Worm (Caenorhabditis elegans): ENCODE data around the gene lin-56.

The lin-56 gene

DNA sequence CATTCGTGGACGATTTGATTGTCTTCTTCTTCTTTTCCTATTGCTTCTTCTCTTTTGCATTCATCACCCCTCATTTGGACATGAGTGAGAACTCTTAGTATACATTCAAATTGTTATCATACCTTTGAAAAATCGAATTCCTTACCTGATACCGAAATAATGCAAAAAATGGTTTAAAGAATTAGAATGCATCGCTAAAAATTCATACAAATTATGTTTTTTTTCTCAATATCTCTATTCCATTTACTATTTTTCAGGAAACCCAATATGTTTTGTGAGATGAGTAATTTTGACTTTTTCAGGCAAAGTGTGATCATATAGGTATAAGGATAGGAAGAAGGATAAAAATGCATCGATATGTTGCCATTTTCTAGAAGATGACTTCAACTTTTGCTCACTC lies 7.2 kb downstream of the lin-56 start, which contains the start of gene ZK673.11:
Gene ZK673.11, plus strand, starts transcription at position 301 of the 400 bp plus-strand sequence.
- TF ChIP-seq dmd-4 (tag; optimal IDR thresholded peaks at IDR 0.05) (no peak), peb-1 (tag; optimal IDR thresholded peaks at IDR 0.05) (no peak), nhr-21 (tag; optimal IDR thresholded peaks at IDR 0.05) (no peak), lin-11 (tag; optimal IDR thresholded peaks at IDR 0.05) (no peak), ZK546.5 (tag; optimal IDR thresholded peaks at IDR 0.05) (no peak), ama-1 (optimal IDR thresholded peaks at IDR 0.05) (no peak), sem-4 (tag; optimal IDR thresholded peaks at IDR 0.05) (no peak), aly-2 (tag; optimal IDR thresholded peaks at IDR 0.05) (no peak), elt-3 (tag; optimal IDR thresholded peaks at IDR 0.05) (no peak), lsy-2 (tag; optimal IDR thresholded peaks at IDR 0.05) (no peak), Y55F3AM.14 (GFP tag; optimal IDR thresholded peaks at IDR 0.05) (no peak), ceh-82 (tag; optimal IDR thresholded peaks at IDR 0.05) (no peak), unc-39 (tag; optimal IDR thresholded peaks at IDR 0.05) (no peak), nhr-237 (tag; optimal IDR thresholded peaks at IDR 0.05) (no peak), lin-39 (tag; optimal IDR thresholded peaks at IDR 0.05) (no peak), unc-55 (GFP tag; optimal IDR thresholded peaks at IDR 0.05) (no peak), ztf-11 (tag; optimal IDR thresholded peaks at IDR 0.05) (no peak)

DNA sequence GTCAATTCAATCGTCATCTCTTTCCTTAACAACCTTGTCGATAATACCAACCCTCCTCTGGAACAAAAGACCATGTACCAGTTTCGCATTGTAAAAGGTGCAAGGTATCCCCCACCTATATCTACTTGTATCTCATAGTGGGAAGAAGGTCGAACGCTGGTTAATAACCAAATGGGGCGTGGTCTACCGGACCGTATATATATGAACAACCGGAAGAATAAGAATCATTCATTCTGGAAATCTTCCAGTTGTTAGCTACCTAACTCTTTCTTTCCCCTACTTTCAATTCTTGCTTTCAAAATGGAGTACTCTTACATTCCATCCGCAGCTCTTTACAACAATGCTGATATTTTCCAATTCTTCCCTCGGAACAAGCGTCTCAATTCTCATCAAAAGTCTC lies 11.4 kb downstream of the lin-56 start, which contains the start of gene ZK673.5:
Gene ZK673.5, plus strand, starts transcription at position 301 of the 400 bp plus-strand sequence.
- TF ChIP-seq ceh-82 (tag; optimal IDR thresholded peaks at IDR 0.05) = no peak
- TF ChIP-seq sma-9 (GFP tag; optimal IDR thresholded peaks at IDR 0.05) = no peak
- no peak for TF ChIP-seq sma-9 (tag; optimal IDR thresholded peaks at IDR 0.05)
- no peak for TF ChIP-seq unc-55 (GFP tag; optimal IDR thresholded peaks at IDR 0.05)
- no peak for TF ChIP-seq lin-39 (tag; optimal IDR thresholded peaks at IDR 0.05)
- no peak for TF ChIP-seq lin-11 (tag; optimal IDR thresholded peaks at IDR 0.05)
- TF ChIP-seq elt-1 (tag; optimal IDR thresholded peaks at IDR 0.05) = no peak
- TF ChIP-seq ZK546.5 (tag; optimal IDR thresholded peaks at IDR 0.05) = no peak
- no peak for TF ChIP-seq nhr-25 (tag; optimal IDR thresholded peaks at IDR 0.05)
- no peak for TF ChIP-seq blmp-1 (tag; optimal IDR thresholded peaks at IDR 0.05; ENCODE audit: insufficient read depth)
- no peak for TF ChIP-seq alr-1 (tag; optimal IDR thresholded peaks at IDR 0.05)
- TF ChIP-seq nhr-77 (tag; optimal IDR thresholded peaks at IDR 0.05) = no peak
- TF ChIP-seq ztf-11 (tag; optimal IDR thresholded peaks at IDR 0.05) = no peak
- no peak for TF ChIP-seq mdl-1 (tag; optimal IDR thresholded peaks at IDR 0.05)
- TF ChIP-seq lin-13 (GFP tag; optimal IDR thresholded peaks at IDR 0.05) = no peak
- TF ChIP-seq dmd-4 (tag; optimal IDR thresholded peaks at IDR 0.05) = no peak
- TF ChIP-seq elt-3 (tag; optimal IDR thresholded peaks at IDR 0.05) = no peak
- no peak for TF ChIP-seq ceh-16 (tag; optimal IDR thresholded peaks at IDR 0.05)

DNA sequence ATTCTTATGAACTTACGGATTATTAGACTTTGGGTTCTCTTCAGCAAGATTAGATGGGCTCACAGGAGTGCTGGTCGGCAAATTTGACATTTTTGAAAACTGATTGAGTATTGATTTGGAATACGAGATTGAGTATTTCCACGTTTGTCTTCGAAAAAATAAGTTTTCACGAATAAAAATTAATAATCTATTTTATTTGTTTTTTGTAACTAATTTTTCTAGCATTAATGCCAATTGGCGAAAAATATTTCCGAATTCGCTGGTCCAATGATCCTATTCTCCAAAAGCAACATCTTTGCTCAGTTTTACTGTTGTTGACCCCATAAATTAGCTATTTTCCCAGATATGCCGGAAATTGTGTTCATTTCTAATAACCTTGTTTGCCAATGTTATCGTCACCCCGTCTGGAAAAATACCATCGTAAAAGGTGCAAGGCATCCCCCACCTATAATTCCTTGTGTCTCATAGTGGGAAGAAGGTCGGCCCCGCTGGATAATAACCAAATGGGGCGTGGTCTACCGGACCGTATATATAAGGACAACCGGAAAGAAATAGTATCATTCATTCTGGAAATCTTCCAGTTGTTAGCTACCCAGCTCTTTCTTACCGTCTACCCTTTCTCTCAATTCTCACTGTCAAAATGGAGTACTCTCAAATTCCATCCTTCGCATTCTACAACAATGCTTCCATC lies 14.6 kb downstream of the lin-56 start, which contains the start of the genes ZK673.6 and sdz-37:
Gene ZK673.6, minus strand, starts transcription at position 101 of the 691 bp plus-strand sequence.
Gene sdz-37, plus strand, starts transcription at position 641 of the 691 bp plus-strand sequence.
- no peak for TF ChIP-seq nhr-77 (tag; optimal IDR thresholded peaks at IDR 0.05)
- no peak for TF ChIP-seq blmp-1 (tag; optimal IDR thresholded peaks at IDR 0.05; ENCODE audit: insufficient read depth)
- no peak for TF ChIP-seq unc-55 (GFP tag; optimal IDR thresholded peaks at IDR 0.05)
- no peak for TF ChIP-seq R02D3.7 (tag; optimal IDR thresholded peaks at IDR 0.05)
- TF ChIP-seq lin-11 (tag; optimal IDR thresholded peaks at IDR 0.05) = no peak
- TF ChIP-seq ama-1 (optimal IDR thresholded peaks at IDR 0.05) = no peak
- no peak for TF ChIP-seq zag-1 (tag; optimal IDR thresholded peaks at IDR 0.05)
- no peak for TF ChIP-seq mbf-1 (tag; optimal IDR thresholded peaks at IDR 0.05)
- no peak for TF ChIP-seq gmeb-1 (tag; optimal IDR thresholded peaks at IDR 0.05)
- TF ChIP-seq skn-1 (tag; optimal IDR thresholded peaks at IDR 0.05) = no peak
- TF ChIP-seq nhr-21 (tag; optimal IDR thresholded peaks at IDR 0.05) = no peak

ce11 chrII:10466552-10466951 lies 16.7 kb downstream of the lin-56 start, which contains the start of gene tnc-2:
Gene tnc-2 (plus strand): TSS chrII:10466852.
- no peak for TF ChIP-seq unc-55 (GFP tag; optimal IDR thresholded peaks at IDR 0.05)

DNA sequence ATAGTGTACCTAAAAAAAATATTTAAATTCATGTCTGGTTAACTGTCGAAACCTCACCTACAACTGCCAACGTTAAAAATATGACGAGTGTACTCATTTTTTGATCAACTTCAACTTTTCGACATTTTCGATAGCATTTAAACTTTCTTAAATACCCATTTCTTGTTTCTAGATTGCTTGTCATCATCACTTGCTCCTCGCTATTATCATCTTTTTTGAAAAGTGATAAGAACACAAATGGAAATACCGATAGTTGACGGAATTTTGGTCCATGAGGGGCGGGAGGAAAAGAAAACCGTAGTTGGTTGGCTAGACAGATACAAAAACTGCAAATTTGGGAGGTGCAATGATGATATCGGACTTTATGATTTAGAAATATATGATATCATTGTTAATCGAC lies 20.4 kb downstream of the lin-56 start, which contains the start of gene clec-143:
Gene clec-143, minus strand, starts transcription at position 139 of the 400 bp plus-strand sequence.
- TF ChIP-seq skn-1 (tag; optimal IDR thresholded peaks at IDR 0.05) (peak; percentile 78), nhr-21 (tag; optimal IDR thresholded peaks at IDR 0.05) (no peak), nhr-77 (tag; optimal IDR thresholded peaks at IDR 0.05) (no peak), fos-1 (tag; optimal IDR thresholded peaks at IDR 0.05) (peak; percentile 62), R02D3.7 (tag; optimal IDR thresholded peaks at IDR 0.05) (no peak), crh-2 (tag; optimal IDR thresholded peaks at IDR 0.05) (no peak)

All from whole organism, L2 larva.